Fruit fly (Drosophila melanogaster) whole organism, embryonic: ENCODE data around the gene CG11598.

Source experiments
- ATbp ChIP-seq: fragments of 200-800 bp; sonication (Bioruptor generic); optimal IDR thresholded peaks from 2 replicates; lab custom pipeline; 2017; ENCODE audit warnings: missing biosample characterization, mild to moderate bottlenecking, missing genetic modification characterization, missing genetic modification reagents
- CG10267 ChIP-seq: fragments of 200-800 bp; sonication (Bioruptor generic); optimal IDR thresholded peaks from 2 replicates; lab custom pipeline; 2018; ENCODE audit warnings: missing biosample characterization, mild to moderate bottlenecking, missing genetic modification characterization, moderate library complexity
- CG10462 ChIP-seq: fragments of 200-800 bp; sonication (Bioruptor generic); optimal IDR thresholded peaks from 2 replicates; lab custom pipeline; 2016; ENCODE audit warnings: missing biosample characterization, missing genetic modification characterization
- CG10654 ChIP-seq: fragments of 200-800 bp; sonication (Bioruptor generic); optimal IDR thresholded peaks from 2 replicates; lab custom pipeline; 2016; ENCODE audit warnings: missing biosample characterization, missing genetic modification characterization
- CG12299 ChIP-seq: fragments of 200-800 bp; sonication (Bioruptor generic); optimal IDR thresholded peaks from 2 replicates; lab custom pipeline; 2018; ENCODE audit warnings: missing biosample characterization, mild to moderate bottlenecking, missing genetic modification characterization
- CG12391 ChIP-seq: fragments of 200-800 bp; sonication (Bioruptor generic); optimal IDR thresholded peaks from 3 replicates; lab custom pipeline; 2018; ENCODE audit warnings: missing biosample characterization, mild to moderate bottlenecking, missing genetic modification characterization, moderate library complexity
- CG13287 ChIP-seq: fragments of 200-800 bp; sonication (Bioruptor generic); IDR thresholded peaks from 2 replicates; pipeline ENCODE4 v1.3.6; 2022; ENCODE audit warnings: missing biosample characterization, missing genetic modification characterization; ENCODE audit not compliant: partially characterized antibody
- CG13624 ChIP-seq: fragments of 200-800 bp; sonication (Bioruptor generic); optimal IDR thresholded peaks from 2 replicates; lab custom pipeline; 2016; ENCODE audit warnings: missing biosample characterization, missing genetic modification characterization
- CG16863 ChIP-seq: fragments of 200-800 bp; sonication (Bioruptor generic); optimal IDR thresholded peaks from 3 replicates; lab custom pipeline; 2016; ENCODE audit warnings: missing biosample characterization, missing genetic modification characterization
- CG30431 ChIP-seq: fragments of 200-800 bp; sonication (Bioruptor generic); optimal IDR thresholded peaks from 2 replicates; lab custom pipeline; 2017; ENCODE audit warnings: missing biosample characterization, missing genetic modification characterization
- CG34376 ChIP-seq: fragments of 200-800 bp; sonication (Bioruptor generic); optimal IDR thresholded peaks from 2 replicates; lab custom pipeline; 2018; ENCODE audit warnings: missing biosample characterization, mild to moderate bottlenecking, missing genetic modification characterization
- CG6683 ChIP-seq: fragments of 200-800 bp; sonication (Bioruptor generic); optimal IDR thresholded peaks from 2 replicates; lab custom pipeline; 2017; ENCODE audit warnings: missing biosample characterization, mild to moderate bottlenecking, missing genetic modification characterization, missing genetic modification reagents
- CG7271 ChIP-seq: fragments of 200-800 bp; sonication (Bioruptor generic); optimal IDR thresholded peaks from 2 replicates; lab custom pipeline; 2018; ENCODE audit warnings: missing biosample characterization, mild to moderate bottlenecking, missing genetic modification characterization, moderate library complexity
- CG8478 ChIP-seq: fragments of >200 bp; optimal IDR thresholded peaks from 2 replicates; lab custom pipeline; 2018
- Ets65A ChIP-seq: fragments of 200-800 bp; sonication (Bioruptor generic); peaks from one replicate; lab custom pipeline; 2016; ENCODE audit warnings: missing biosample characterization, missing genetic modification characterization
- Fer2 ChIP-seq: fragments of 200-800 bp; sonication (Bioruptor generic); optimal IDR thresholded peaks from 2 replicates; lab custom pipeline; 2018; ENCODE audit warnings: missing biosample characterization, mild to moderate bottlenecking, missing genetic modification characterization, moderate library complexity
- H2.0 ChIP-seq: fragments of 200-800 bp; sonication (Bioruptor generic); IDR thresholded peaks from 2 replicates; pipeline ENCODE4 v1.3.6; 2022; ENCODE audit warnings: missing biosample characterization, missing genetic modification characterization
- Mad ChIP-seq: fragments of 200-800 bp; sonication (Bioruptor generic); optimal IDR thresholded peaks from 2 replicates; lab custom pipeline; 2016; ENCODE audit warnings: missing biosample characterization, missing genetic modification characterization
- Med ChIP-seq: fragments of 200-800 bp; sonication (Bioruptor generic); peaks from one replicate; lab custom pipeline; 2016; ENCODE audit warnings: missing biosample characterization, missing genetic modification characterization, mild to moderate bottlenecking, inconsistent platforms, moderate library complexity
- Oli ChIP-seq: fragments of 200-800 bp; sonication (Bioruptor generic); optimal IDR thresholded peaks from 2 replicates; lab custom pipeline; 2018; ENCODE audit warnings: missing biosample characterization, mild to moderate bottlenecking, missing genetic modification characterization, moderate library complexity
- Sox102F ChIP-seq: fragments of 200-800 bp; sonication (Bioruptor generic); optimal IDR thresholded peaks from 2 replicates; lab custom pipeline; 2018; ENCODE audit warnings: missing biosample characterization, mild to moderate bottlenecking, missing genetic modification characterization, moderate library complexity
- Xrp1 ChIP-seq: fragments of 200-800 bp; sonication (Bioruptor generic); IDR thresholded peaks from 2 replicates; pipeline ENCODE4 v1.3.6; 2022; ENCODE audit warnings: missing biosample characterization, missing genetic modification characterization
- amos ChIP-seq: fragments of 200-800 bp; sonication (Bioruptor generic); IDR thresholded peaks from 2 replicates; pipeline ENCODE4 v1.3.6; 2022; ENCODE audit warnings: missing biosample characterization, missing genetic modification characterization; ENCODE audit not compliant: partially characterized antibody
- ase ChIP-seq: fragments of 200-800 bp; sonication (Bioruptor generic); IDR thresholded peaks from 3 replicates; pipeline ENCODE4 v1.3.6; 2022; ENCODE audit warnings: missing biosample characterization, missing genetic modification characterization
- cg ChIP-seq: fragments of 200-800 bp; sonication (Bioruptor generic); optimal IDR thresholded peaks from 3 replicates; lab custom pipeline; 2019; ENCODE audit warnings: missing biosample characterization, mild to moderate bottlenecking, missing genetic modification characterization, moderate library complexity
- chif ChIP-seq, 2 experiments: fragments of 200-800 bp; sonication (Bioruptor generic); optimal IDR thresholded peaks; 3 replicates each; lab custom pipeline; 2016; ENCODE audit warnings: missing biosample characterization in 2 of 2, missing genetic modification characterization in 2 of 2
- ci ChIP-seq: fragments of 200-800 bp; sonication (Bioruptor generic); IDR thresholded peaks from 3 replicates; pipeline ENCODE4 v1.3.6; 2022; ENCODE audit warnings: missing biosample characterization, missing genetic modification characterization
- corto ChIP-seq: fragments of 200-800 bp; sonication (Bioruptor generic); optimal IDR thresholded peaks from 2 replicates; lab custom pipeline; 2016; ENCODE audit warnings: missing biosample characterization, mild to moderate bottlenecking, missing genetic modification characterization, moderate library complexity
- cwo ChIP-seq: fragments of 200-800 bp; sonication (Bioruptor generic); optimal IDR thresholded peaks from 3 replicates; lab custom pipeline; 2017; ENCODE audit warnings: missing biosample characterization, missing genetic modification characterization, mild to moderate bottlenecking, moderate library complexity, missing genetic modification reagents
- da ChIP-seq: fragments of 200-800 bp; sonication (Bioruptor generic); optimal IDR thresholded peaks from 2 replicates; lab custom pipeline; 2016; ENCODE audit warnings: missing biosample characterization, missing genetic modification characterization
- dm ChIP-seq: fragments of 200-800 bp; sonication (Bioruptor generic); optimal IDR thresholded peaks from 3 replicates; lab custom pipeline; 2016; ENCODE audit warnings: missing biosample characterization, missing genetic modification characterization
- h ChIP-seq: fragments of >200 bp; optimal IDR thresholded peaks from 2 replicates; lab custom pipeline; 2017
- knrl ChIP-seq: fragments of 200-800 bp; sonication (Bioruptor generic); IDR thresholded peaks from 3 replicates; pipeline ENCODE4 v1.3.6; 2022; ENCODE audit warnings: missing biosample characterization, missing genetic modification characterization; ENCODE audit not compliant: partially characterized antibody
- lola ChIP-seq, 3 experiments: fragments of >200 bp in 2 of 3; fragments of 200-800 bp in 1 of 3; sonication (Bioruptor generic) in 1 of 3; optimal IDR thresholded peaks; 2 replicates each; lab custom pipeline; 2017 to 2019; ENCODE audit warnings: missing biosample characterization in 3 of 3, missing genetic modification characterization in 3 of 3, mild to moderate bottlenecking in 1 of 3, moderate library complexity in 1 of 3
- org-1 ChIP-seq: fragments of 200-800 bp; sonication (Bioruptor generic); optimal IDR thresholded peaks from 2 replicates; lab custom pipeline; 2017; ENCODE audit warnings: missing biosample characterization, missing genetic modification characterization
- pita ChIP-seq: fragments of 200-800 bp; sonication (Bioruptor generic); optimal IDR thresholded peaks from 2 replicates; lab custom pipeline; 2017; ENCODE audit warnings: missing biosample characterization, mild to moderate bottlenecking, missing genetic modification characterization
- pnt ChIP-seq: fragments of 200-800 bp; sonication (Bioruptor generic); optimal IDR thresholded peaks from 3 replicates; lab custom pipeline; 2016; ENCODE audit warnings: missing biosample characterization, missing genetic modification characterization
- ranshi ChIP-seq: fragments of 200-800 bp; sonication (Bioruptor generic); IDR thresholded peaks from 2 replicates; pipeline ENCODE4 v1.3.6; 2022; ENCODE audit warnings: missing biosample characterization, missing genetic modification characterization
- stwl ChIP-seq: fragments of 200-800 bp; sonication (Bioruptor generic); optimal IDR thresholded peaks from 3 replicates; lab custom pipeline; 2018; ENCODE audit warnings: missing biosample characterization, mild to moderate bottlenecking, missing genetic modification characterization, moderate library complexity
- usp ChIP-seq: fragments of >200 bp; optimal IDR thresholded peaks from 2 replicates; lab custom pipeline; 2017; ENCODE audit warnings: missing biosample characterization, missing genetic modification characterization
- vfl ChIP-seq: fragments of 200-800 bp; sonication (Bioruptor generic); optimal IDR thresholded peaks from 2 replicates; lab custom pipeline; 2016; ENCODE audit warnings: missing biosample characterization, missing genetic modification characterization
- vnd ChIP-seq: fragments of 200-800 bp; sonication (Bioruptor generic); IDR thresholded peaks from 3 replicates; pipeline ENCODE4 v1.3.6; 2022; ENCODE audit warnings: missing biosample characterization, missing genetic modification characterization; ENCODE audit not compliant: partially characterized antibody
- zen2 ChIP-seq: fragments of 200-800 bp; sonication (Bioruptor generic); IDR thresholded peaks from 3 replicates; pipeline ENCODE4 v1.3.6; 2022; ENCODE audit warnings: missing biosample characterization, missing genetic modification characterization; ENCODE audit not compliant: partially characterized antibody

CG11598 gene

dm6 chr3R:12637961-12638531, 3.3 kb downstream of the CG11598 start, which contains the start of gene CG11608 (continued):
- TF ChIP-seq stwl (tag; lab: Kevin White, UChicago) (peak; percentile 41), CG13287 (0 out of 2 replicates have a peak, but pooled peaks have one; percentile 12), pita (GFP tag; lab: Kevin White, UChicago) (peak; percentile 34), amos (GFP tag; lab: Robert Waterston, UW) (peak; percentile 61; the same call in 1 of the 2 replicates)

DNA sequence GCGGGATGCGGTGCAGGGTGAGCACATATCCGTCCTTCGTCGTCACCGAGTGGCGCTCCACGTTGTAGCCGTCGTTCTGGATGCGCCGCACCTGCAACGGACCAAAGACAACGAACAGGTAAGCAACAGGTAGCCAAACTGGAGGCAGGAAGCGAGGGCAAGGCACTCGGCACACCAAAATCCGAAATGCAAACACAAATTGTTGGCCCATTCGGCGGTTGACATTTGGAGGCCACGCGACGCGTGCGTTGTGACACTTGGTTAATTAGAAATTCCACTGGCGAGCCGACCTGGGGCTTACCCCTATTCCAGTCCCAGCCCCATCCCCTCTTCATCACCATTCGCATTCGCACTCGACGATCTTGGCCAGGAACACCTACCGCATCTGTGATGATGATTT, 6.9 kb downstream of the CG11598 start:
- TF ChIP-seq zen2 (no peak), Ets65A (GFP tag; lab: Kevin White, UChicago) (peak; percentile 84), CG8478 (lab: Kevin White, UChicago) (peak; percentile 71)

dm6 chr3R:12642051-12642532, 7.4 kb downstream of the CG11598 start, which contains the start of gene CG6753:
CG6753 (minus strand) TSS chr3R:12642482.
- TF ChIP-seq vnd (GFP tag; lab: Robert Waterston, UW), result 0 out of 3 replicates have a peak, but pooled peaks have one; percentile 16
- no peak for TF ChIP-seq CG7271 (tag; lab: Kevin White, UChicago)

- TF ChIP-seq pnt (no peak), Oli (tag; lab: Kevin White, UChicago) (peak; percentile 47), chif (GFP tag; optimal IDR thresholded peaks at IDR 0.05; lab: Kevin White, UChicago) (no peak), cg (no peak), CG10267 (no peak), CG10654 (GFP tag; lab: Kevin White, UChicago) (no peak), ATbp (peak; percentile 43), H2.0 (GFP tag; lab: Robert Waterston, UW) (no peak), usp (GFP tag; lab: Kevin White, UChicago) (no peak), CG16863 (GFP tag; lab: Kevin White, UChicago) (no peak), org-1 (no peak), dm (GFP tag; lab: Kevin White, UChicago) (no peak), lola (GFP tag; optimal IDR thresholded peaks at IDR 0.05; lab: Kevin White, UChicago) (no peak), cwo (peak; percentile 6), da (no peak), CG12299 (tag; lab: Kevin White, UChicago) (no peak), Xrp1 (GFP tag; lab: Robert Waterston, UW) (no peak), vfl (GFP tag; lab: Kevin White, UChicago) (no peak), CG34376 (no peak), h (lab: Kevin White, UChicago) (no peak), CG13624 (GFP tag; lab: Kevin White, UChicago) (no peak), CG10462 (no peak), knrl (GFP tag; lab: Robert Waterston, UW) (no peak), ci (GFP tag; lab: Robert Waterston, UW) (0 out of 3 replicates have a peak, but pooled peaks have one; percentile 51), CG30431 (no peak), CG6683 (GFP tag; lab: Kevin White, UChicago) (no peak), Mad (no peak), zen2 (no peak), Sox102F (GFP tag; lab: Kevin White, UChicago) (peak; percentile 42), CG12391 (peak; percentile 5), Med (GFP tag; lab: Kevin White, UChicago) (peak; percentile 65), corto (GFP tag; lab: Kevin White, UChicago) (no peak), ase (GFP tag; lab: Robert Waterston, UW) (0 out of 3 replicates have a peak, but pooled peaks have one; percentile 7), Fer2 (tag; lab: Kevin White, UChicago) (no peak), ranshi (GFP tag; lab: Robert Waterston, UW) (no peak)
These were observed 10.0 kb downstream of the CG11598 start for dm6 chr3R:12644621-12645310.
